Worm (Caenorhabditis elegans): ENCODE measurements around the gene fbxa-209.

Gene fbxa-209

DNA sequence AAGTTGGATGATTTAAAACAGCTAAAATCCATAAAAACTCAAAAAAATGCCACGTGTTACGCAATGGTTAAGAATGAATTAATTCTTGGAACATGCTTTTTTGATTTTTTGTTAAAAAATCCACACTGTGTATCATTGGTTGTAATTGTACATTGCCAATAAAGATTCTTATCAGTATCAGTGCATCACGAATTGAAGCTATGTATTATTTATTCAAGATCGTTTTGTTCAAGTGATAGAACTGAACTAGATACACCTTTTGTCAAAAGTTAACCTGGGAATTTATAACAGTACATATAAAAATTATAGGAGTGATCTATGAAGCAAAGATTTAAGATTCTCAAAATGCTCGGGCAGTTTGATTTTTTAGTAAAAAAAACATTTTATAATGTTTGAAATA is 7.8 kb upstream of the fbxa-209 start:
- TF ChIP-seq unc-62 (GFP tag; optimal IDR thresholded peaks at IDR 0.05) = no peak

DNA sequence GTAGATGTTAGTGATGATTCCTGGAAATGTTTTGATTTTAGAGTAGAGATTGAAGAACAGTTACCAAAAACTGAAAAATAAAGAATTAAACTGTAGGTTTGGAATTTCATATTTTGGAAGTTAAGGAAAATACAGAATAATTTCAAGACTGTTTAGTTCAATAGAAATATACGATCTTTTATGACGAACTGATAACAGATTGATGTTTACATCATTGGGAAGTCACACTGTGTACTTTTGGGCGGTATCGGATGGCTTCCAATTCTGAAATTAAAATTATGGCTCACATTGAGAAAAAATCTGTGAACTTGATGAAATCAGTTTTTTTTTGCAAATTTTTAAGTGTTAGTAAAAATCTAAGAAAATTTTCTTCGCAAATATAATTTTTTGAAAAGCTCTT is 5.6 kb upstream of the fbxa-209 start, which contains the start of gene T26H5.8:
Gene T26H5.8, minus strand, starts transcription at position 270 of the 400 bp plus-strand sequence.
- no peak for TF ChIP-seq unc-62 (GFP tag; optimal IDR thresholded peaks at IDR 0.05)

DNA sequence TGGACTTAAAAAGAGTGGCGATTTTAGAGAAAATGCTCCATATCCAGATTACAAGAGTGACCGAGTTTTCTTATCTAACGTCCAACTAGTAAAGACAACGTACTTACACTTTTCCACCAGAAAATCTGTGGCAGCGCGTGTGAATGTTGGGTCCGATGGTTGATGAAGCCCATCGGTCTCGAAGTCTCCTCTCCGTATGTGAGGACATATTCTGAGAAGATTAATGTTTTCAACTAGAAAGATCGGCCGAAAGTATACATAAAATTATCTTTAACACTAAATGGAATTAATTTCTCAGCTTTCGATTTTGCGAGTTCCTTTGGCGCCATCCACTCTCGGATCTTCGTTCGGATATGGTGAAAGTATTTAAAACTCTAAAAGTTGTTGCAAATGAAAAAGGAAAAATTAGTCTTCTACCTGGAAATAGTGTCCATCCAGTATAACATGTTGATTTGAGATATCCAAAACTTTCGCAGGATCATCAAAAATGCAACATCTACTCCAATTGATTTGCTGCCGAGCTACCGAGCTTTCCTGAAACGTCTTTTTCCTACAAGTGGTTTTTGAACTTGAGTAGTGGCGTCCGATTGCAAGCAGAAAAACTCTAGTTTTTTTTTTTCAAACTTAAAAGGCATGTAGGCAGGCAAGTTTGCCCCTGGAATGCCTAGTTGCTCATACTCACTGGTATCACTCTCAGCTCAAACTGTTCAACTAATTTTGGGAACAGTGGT is 4.6 kb upstream of the fbxa-209 start:
- no peak for TF ChIP-seq unc-62 (GFP tag; optimal IDR thresholded peaks at IDR 0.05)

DNA sequence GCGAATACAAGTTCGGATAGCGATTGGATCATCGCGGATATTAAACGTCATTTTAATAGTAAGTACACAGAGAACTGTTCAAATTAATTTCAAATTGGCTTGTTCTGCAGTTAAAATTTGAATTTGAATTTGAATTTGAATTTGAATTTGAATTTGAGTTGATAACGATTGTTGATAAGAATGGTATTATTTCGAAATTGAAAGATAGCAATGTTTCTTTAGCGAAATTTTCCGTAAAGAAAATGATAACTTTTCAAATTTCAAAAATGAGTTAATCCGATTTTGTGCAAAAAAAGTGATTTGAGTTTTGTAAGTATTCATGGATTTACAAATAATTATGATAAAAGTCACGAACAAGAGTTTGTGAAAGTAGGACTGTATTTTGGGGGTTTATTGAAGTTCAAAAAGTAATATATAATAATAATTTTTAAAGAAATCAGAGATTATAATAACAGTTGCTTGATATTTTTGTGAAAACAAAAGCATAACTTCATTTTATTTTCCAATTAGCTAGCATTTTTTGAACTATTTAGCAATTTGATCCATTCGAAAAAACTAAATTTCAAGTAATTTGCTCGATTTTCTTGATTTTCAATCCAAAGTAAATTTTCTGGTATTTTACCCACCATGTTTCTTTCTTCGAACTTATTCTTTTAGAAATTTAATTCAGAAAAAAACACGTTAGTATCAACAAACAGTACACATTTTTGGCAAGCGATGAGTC is 1.3 kb downstream of the fbxa-209 start, which contains the start of gene Y36E3A.2:
Gene Y36E3A.2, plus strand, starts transcription at position 674 of the 724 bp plus-strand sequence.
- TF ChIP-seq unc-62 (GFP tag; optimal IDR thresholded peaks at IDR 0.05) = no peak

DNA sequence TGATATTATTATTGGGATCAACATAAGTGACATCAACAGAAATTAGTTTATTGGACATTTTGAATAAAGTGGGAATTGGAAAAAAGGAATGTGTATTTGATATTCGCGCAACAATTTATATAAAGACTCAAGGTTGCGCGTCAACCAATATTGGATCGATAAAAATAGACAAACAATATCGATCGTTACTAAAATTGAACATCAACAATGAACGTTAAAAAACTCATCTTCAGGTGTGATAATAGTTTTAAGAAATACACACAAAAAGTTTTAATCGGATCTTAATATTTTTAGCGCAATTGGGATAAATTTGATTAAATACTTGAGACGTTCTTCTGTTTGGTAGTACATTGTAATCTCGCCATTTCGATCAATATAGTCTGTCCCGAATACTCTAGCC is 3.2 kb downstream of the fbxa-209 start, which contains the start of gene fbxa-104:
Gene fbxa-104, minus strand, starts transcription at position 83 of the 400 bp plus-strand sequence.
- TF ChIP-seq unc-62 (GFP tag; optimal IDR thresholded peaks at IDR 0.05) = no peak

DNA sequence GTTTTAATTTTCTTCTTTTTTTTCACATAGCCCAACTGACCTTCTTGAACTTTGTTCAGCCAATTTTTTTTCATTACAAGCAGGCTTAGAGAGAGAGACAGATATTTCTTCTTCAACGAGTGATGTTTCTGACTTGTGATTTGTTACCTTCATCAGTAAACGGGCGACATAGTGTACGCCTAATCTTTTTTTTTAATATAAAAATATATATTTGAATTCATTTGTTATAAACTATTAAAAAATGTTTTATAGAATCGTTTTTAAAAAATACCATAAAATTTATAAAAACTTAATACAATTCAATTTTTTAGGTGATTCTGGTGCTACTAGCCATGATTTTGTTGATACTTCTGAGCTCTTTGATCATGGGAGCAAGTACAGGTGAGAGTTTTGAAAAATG is 9.0 kb downstream of the fbxa-209 start, which contains the start of gene T06E6.10:
Gene T06E6.10, plus strand, starts transcription at position 301 of the 400 bp plus-strand sequence.
- TF ChIP-seq unc-62 (GFP tag; optimal IDR thresholded peaks at IDR 0.05) = no peak

DNA sequence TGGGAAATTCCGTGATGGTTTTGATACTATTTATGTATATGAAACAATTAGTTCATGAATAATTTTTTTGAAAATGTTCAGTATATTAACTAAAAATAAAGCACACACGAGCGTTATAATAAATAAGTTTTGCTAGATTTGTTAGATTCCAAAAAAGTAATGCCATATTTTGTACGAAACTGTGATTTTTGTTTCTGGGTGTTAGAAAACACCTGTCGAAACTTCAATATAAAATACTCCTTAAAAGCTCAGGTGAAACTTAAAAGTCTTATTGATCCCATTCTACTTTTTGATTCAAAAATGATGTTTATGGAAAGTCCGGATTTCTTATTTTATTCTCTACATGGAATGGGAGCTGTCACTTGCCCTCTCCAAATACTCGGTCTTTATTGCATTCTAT is 10.9 kb downstream of the fbxa-209 start, which contains the start of gene srh-265:
Gene srh-265, plus strand, starts transcription at position 301 of the 400 bp plus-strand sequence.
- no peak for TF ChIP-seq unc-62 (GFP tag; optimal IDR thresholded peaks at IDR 0.05)

DNA sequence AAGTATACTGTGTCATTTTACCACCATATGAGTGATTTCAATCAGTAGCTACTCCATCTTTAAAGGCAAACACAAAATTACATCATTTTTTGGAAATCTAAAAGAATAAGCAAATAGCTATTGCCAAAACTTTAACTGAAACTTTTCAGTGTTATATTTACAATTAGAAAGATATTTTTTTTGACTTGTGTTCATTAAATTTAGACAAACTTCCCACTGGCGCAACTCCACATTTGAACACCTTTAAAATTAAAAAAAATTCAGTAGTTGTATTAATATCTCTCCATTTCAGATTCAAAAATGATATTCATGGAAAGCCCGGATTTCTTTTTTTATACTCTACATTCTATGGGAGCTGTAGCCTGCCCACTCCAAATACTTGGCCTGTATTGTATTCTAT is 13.0 kb downstream of the fbxa-209 start, which contains the start of gene srh-264:
Gene srh-264, plus strand, starts transcription at position 301 of the 400 bp plus-strand sequence.
- TF ChIP-seq unc-62 (GFP tag; optimal IDR thresholded peaks at IDR 0.05) = no peak

DNA sequence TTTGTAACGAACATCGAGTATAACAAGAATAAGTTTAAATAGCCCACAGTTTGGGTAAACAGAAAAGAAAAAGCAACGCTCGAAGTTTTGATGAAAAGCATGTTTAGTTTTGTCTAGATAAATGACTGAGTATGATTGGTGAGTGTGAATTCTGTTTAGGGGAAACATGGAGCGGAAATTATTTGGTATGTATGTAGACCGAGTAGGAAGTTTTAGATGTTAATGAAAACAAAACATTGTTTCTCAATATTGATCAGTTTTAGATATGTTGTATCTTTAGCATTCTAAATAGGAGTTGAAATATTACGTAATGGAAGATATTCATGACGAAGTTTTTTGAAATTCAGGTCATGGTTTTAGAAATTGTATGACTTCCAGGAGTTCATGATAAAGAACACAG is 14.2 kb downstream of the fbxa-209 start, which contains the start of gene srbc-63:
Gene srbc-63, minus strand, starts transcription at position 101 of the 400 bp plus-strand sequence.
- TF ChIP-seq unc-62 (GFP tag; optimal IDR thresholded peaks at IDR 0.05) = no peak

DNA sequence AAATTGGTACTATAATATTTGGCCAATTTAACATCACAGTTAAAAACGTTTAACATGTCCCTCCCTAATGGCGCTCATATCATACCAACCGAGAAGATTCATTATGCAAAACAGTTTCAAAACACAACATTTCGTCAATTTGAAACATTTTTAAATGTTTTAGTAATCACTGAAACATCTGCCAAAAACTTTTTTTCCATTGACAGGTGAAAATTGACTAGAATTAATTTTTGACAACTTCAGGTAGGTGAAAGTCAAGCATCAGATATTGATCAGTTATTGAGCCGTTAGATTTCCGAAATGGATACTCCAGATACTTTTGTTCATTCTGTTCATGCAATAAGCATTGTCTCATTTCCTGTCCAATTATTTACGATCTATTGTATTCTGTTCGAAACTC is 19.9 kb downstream of the fbxa-209 start, which contains the start of gene srh-257:
Gene srh-257, plus strand, starts transcription at position 301 of the 400 bp plus-strand sequence.
- no peak for TF ChIP-seq unc-62 (GFP tag; optimal IDR thresholded peaks at IDR 0.05)

DNA sequence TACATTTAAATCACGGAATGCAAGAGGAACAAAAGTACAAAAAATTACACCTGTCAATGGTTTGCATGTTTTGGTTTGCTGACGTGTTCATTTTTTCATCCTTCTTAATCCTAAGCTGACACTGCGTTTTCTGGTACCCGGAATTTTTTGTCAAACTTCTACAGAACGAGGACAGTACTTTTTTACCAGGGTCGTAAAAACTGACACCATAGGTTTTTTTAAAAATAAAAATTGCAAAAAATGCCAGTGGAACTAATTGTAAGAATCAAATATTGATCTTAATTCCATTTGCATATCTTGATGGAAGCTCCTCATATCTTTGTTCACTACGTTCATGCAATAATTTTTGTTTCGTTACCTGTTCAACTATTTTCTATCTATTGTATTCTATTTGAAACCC is 22.0 kb downstream of the fbxa-209 start, which contains the start of gene srh-258:
Gene srh-258, plus strand, starts transcription at position 301 of the 400 bp plus-strand sequence.
- no peak for TF ChIP-seq unc-62 (GFP tag; optimal IDR thresholded peaks at IDR 0.05)

DNA sequence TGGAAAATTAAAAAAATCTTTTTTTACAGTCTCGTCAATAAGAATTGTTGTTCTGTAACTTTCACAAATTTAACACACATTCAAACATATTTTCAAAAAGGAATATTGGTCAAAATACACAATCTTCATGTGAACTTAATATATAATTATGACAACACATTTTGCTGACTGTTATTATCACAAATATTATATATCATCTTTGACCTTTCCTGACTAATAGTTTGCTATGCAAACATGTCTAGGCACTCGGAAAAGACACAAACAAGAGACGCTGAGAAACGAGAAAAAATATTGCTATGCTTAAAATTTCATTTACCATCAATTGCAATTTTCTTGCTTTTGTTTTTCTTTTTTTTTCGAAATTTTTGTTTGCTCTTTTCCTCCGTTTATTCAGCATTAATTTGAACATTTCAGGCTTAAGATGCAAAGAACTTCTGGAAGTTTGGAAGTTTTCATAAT is 25.0 kb downstream of the fbxa-209 start, which contains the start of gene fbxa-135:
Gene fbxa-135, plus strand, starts transcription at position 409 of the 459 bp plus-strand sequence.
- no peak for TF ChIP-seq unc-62 (GFP tag; optimal IDR thresholded peaks at IDR 0.05)

DNA sequence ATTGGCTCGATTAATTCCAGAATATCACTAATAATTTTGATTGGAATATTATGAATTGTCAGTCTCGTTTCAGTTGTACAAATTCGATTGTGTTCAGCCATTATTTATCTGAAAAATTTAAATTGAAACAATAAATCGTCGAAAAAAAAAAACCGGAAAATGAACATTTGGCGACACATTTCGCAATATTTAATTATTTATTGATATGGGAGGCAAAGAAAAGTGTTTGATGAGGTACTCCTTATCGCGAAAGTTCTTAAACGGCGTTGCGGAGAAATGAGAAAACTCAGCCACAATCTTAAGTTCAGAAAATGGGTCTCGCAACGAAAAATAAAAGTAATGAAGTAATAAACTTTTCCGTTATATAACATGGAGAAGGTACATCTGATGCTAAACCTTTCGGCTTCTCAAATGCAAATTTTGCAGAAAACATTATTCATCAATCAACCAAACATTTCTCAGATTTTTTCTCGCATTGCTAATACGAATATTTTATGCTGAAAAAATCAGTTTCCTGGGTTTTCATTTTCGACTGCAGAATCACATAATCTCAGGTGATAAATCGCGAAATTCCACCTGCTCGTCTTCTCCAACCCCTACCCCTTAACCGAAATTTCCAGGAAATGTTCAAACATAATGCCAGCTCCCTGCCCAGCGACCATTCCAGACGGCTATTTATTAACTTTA is 27.0 kb downstream of the fbxa-209 start, which contains the start of the genes T06E6.15 and sri-7:
Gene T06E6.15, minus strand, starts transcription at position 101 of the 687 bp plus-strand sequence.
Gene sri-7, plus strand, starts transcription at position 637 of the 687 bp plus-strand sequence.
- no peak for TF ChIP-seq unc-62 (GFP tag; optimal IDR thresholded peaks at IDR 0.05)

DNA sequence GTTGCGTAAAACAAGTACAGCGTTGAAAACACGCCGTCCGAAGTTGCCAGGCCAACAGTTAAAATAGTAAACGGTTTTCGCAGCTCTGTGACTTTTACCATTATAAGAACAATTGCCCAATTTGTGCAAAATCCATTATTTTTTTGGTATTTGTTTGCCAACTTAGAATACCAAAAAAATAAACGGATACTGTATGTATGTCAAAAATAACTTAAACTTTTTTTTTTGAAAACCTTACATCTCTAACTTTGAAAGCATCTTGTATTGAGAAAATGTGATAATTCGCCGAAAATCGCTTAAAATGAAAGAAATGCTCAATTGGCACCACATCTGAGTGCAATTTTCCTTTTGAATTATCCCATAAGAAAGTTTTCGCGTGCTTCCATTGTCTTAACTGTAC is 28.1 kb downstream of the fbxa-209 start, which contains the start of gene fbxa-199:
Gene fbxa-199, minus strand, starts transcription at position 101 of the 400 bp plus-strand sequence.
- no peak for TF ChIP-seq unc-62 (GFP tag; optimal IDR thresholded peaks at IDR 0.05)

DNA sequence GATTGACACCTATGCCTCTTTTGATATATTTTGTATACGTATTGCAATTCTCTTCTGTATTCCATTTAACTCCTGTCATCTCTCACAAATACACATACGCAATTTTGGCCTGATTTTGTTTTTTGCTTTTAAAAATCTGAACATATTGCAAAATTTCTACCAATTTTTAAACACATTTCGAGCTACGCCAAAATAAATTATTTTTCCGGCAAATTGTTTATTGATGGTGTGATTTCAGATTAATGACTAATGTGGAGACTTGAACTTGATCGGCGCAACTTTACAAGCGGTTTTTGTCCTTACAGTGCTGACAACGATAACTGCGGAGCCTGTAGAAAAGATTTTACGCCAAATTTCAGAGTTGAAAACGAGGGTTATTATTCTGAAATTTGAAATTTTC is 29.7 kb downstream of the fbxa-209 start:
- TF ChIP-seq unc-62 (GFP tag; optimal IDR thresholded peaks at IDR 0.05) = no peak
